Fruit fly (Drosophila melanogaster) whole organism, embryonic: ENCODE results near the gene slp1.

Source experiments
- Atf3 ChIP-seq: fragments of 200-800 bp; sonication (Bioruptor generic); optimal IDR thresholded peaks from 3 replicates; lab custom pipeline; 2016; ENCODE audit warnings: missing biosample characterization, missing genetic modification characterization
- B-H2 ChIP-seq: fragments of 200-800 bp; sonication (Bioruptor generic); optimal IDR thresholded peaks from 2 replicates; lab custom pipeline; 2018; ENCODE audit warnings: missing biosample characterization, mild to moderate bottlenecking, missing genetic modification characterization
- Bgb ChIP-seq: fragments of 200-800 bp; sonication (Bioruptor generic); IDR thresholded peaks from 2 replicates; pipeline ENCODE4 v1.3.6; 2022; ENCODE audit warnings: missing biosample characterization, missing genetic modification characterization; ENCODE audit not compliant: partially characterized antibody
- CG10959 ChIP-seq: fragments of 200-800 bp; sonication (Bioruptor generic); IDR thresholded peaks from 2 replicates; pipeline ENCODE4 v1.3.6; 2022; ENCODE audit warnings: missing biosample characterization, missing genetic modification characterization
- CG11093 ChIP-seq: fragments of 200-800 bp; sonication (Bioruptor generic); IDR thresholded peaks from 3 replicates; pipeline ENCODE4 v1.3.6; 2022; ENCODE audit warnings: missing biosample characterization, missing genetic modification characterization
- CG11247 ChIP-seq: fragments of 200-800 bp; sonication (Bioruptor generic); IDR thresholded peaks from 2 replicates; pipeline ENCODE4 v1.3.6; 2022; ENCODE audit warnings: missing biosample characterization, missing genetic modification characterization
- CG11456 ChIP-seq: fragments of 200-800 bp; sonication (Bioruptor generic); IDR thresholded peaks from 3 replicates; pipeline ENCODE4 v1.3.6; 2022; ENCODE audit warnings: missing biosample characterization, missing genetic modification characterization
- CG14014 ChIP-seq: fragments of 200-800 bp; sonication (Bioruptor generic); IDR thresholded peaks from 2 replicates; pipeline ENCODE4 v1.3.6; 2022; ENCODE audit warnings: missing biosample characterization, missing genetic modification characterization
- CG15514 ChIP-seq: fragments of 200-800 bp; sonication (Bioruptor generic); optimal IDR thresholded peaks from 3 replicates; lab custom pipeline; 2017; ENCODE audit warnings: missing biosample characterization, missing genetic modification characterization, mild to moderate bottlenecking, moderate library complexity, missing genetic modification reagents
- CG15601 ChIP-seq: fragments of 200-800 bp; sonication (Bioruptor generic); optimal IDR thresholded peaks from 3 replicates; lab custom pipeline; 2019; ENCODE audit warnings: missing biosample characterization, mild to moderate bottlenecking, missing genetic modification characterization, moderate library complexity
- CG16779 ChIP-seq: fragments of 200-800 bp; sonication (Bioruptor generic); IDR thresholded peaks from 2 replicates; pipeline ENCODE4 v1.3.6; 2022; ENCODE audit warnings: missing biosample characterization, missing genetic modification characterization
- CG3065 ChIP-seq: fragments of 200-800 bp; sonication (Bioruptor generic); optimal IDR thresholded peaks from 2 replicates; lab custom pipeline; 2016; ENCODE audit warnings: missing biosample characterization, missing genetic modification characterization
- CG32767 ChIP-seq: fragments of 200-800 bp; sonication (Bioruptor generic); IDR thresholded peaks from 2 replicates; pipeline ENCODE4 v1.3.6; 2022; ENCODE audit warnings: missing biosample characterization, missing genetic modification characterization
- CG32772 ChIP-seq: fragments of 200-800 bp; sonication (Bioruptor generic); IDR thresholded peaks from 2 replicates; pipeline ENCODE4 v1.3.6; 2022; ENCODE audit warnings: missing biosample characterization, missing genetic modification characterization
- CG3281 ChIP-seq: fragments of 200-800 bp; sonication (Bioruptor generic); optimal IDR thresholded peaks from 3 replicates; lab custom pipeline; 2017; ENCODE audit warnings: missing biosample characterization, mild to moderate bottlenecking, missing genetic modification characterization
- CG33557 ChIP-seq: fragments of 200-800 bp; sonication (Bioruptor generic); optimal IDR thresholded peaks from 2 replicates; lab custom pipeline; 2019; ENCODE audit warnings: missing biosample characterization, mild to moderate bottlenecking, missing genetic modification characterization, moderate library complexity
- CG4617 ChIP-seq: fragments of 200-800 bp; sonication (Bioruptor generic); optimal IDR thresholded peaks from 3 replicates; lab custom pipeline; 2016; ENCODE audit warnings: missing biosample characterization, missing genetic modification characterization, borderline replicate concordance
- CG7357 ChIP-seq: fragments of 200-800 bp; sonication (Bioruptor generic); IDR thresholded peaks from 3 replicates; pipeline ENCODE4 v1.3.6; 2022; ENCODE audit warnings: missing biosample characterization, missing genetic modification characterization
- CG7987 ChIP-seq: fragments of 200-800 bp; sonication (Bioruptor generic); optimal IDR thresholded peaks from 2 replicates; lab custom pipeline; 2018; ENCODE audit warnings: missing biosample characterization, mild to moderate bottlenecking, missing genetic modification characterization, moderate library complexity
- CG8281 ChIP-seq: fragments of 200-800 bp; sonication (Bioruptor generic); optimal IDR thresholded peaks from 2 replicates; lab custom pipeline; 2018; ENCODE audit warnings: missing biosample characterization, mild to moderate bottlenecking, missing genetic modification characterization, moderate library complexity
- CG8478 ChIP-seq: fragments of >200 bp; optimal IDR thresholded peaks from 2 replicates; lab custom pipeline; 2018
- CG9932 ChIP-seq: fragments of 200-800 bp; sonication (Bioruptor generic); IDR thresholded peaks from 2 replicates; pipeline ENCODE4 v1.3.6; 2022; ENCODE audit warnings: missing biosample characterization, missing genetic modification characterization
- Dek ChIP-seq: fragments of 200-800 bp; sonication (Bioruptor generic); optimal IDR thresholded peaks from 3 replicates; lab custom pipeline; 2019; ENCODE audit warnings: missing biosample characterization, mild to moderate bottlenecking, missing genetic modification characterization, moderate library complexity
- H15 ChIP-seq: fragments of 200-800 bp; sonication (Bioruptor generic); IDR thresholded peaks from 3 replicates; pipeline ENCODE4 v1.3.6; 2022; ENCODE audit warnings: missing biosample characterization, missing genetic modification characterization
- Hmr ChIP-seq: fragments of 200-800 bp; sonication (Bioruptor generic); optimal IDR thresholded peaks from 3 replicates; lab custom pipeline; 2017; ENCODE audit warnings: mild to moderate bottlenecking, missing biosample characterization, missing genetic modification reagents, missing genetic modification characterization
- Hr3 ChIP-seq: fragments of 200-800 bp; sonication (Bioruptor generic); optimal IDR thresholded peaks from 3 replicates; lab custom pipeline; 2016; ENCODE audit warnings: missing biosample characterization, missing genetic modification characterization
- Hr78 ChIP-seq, 2 experiments: fragments of 200-800 bp in 1 of 2; fragments of >200 bp in 1 of 2; sonication (Bioruptor generic) in 1 of 2; optimal IDR thresholded peaks; 2 replicates each; lab custom pipeline; 2017 to 2019; ENCODE audit warnings: missing biosample characterization in 2 of 2, missing genetic modification characterization in 2 of 2, mild to moderate bottlenecking in 1 of 2, moderate library complexity in 1 of 2
- MTF-1 ChIP-seq: fragments of 200-800 bp; sonication (Bioruptor generic); optimal IDR thresholded peaks from 2 replicates; lab custom pipeline; 2018; ENCODE audit warnings: missing biosample characterization, mild to moderate bottlenecking, missing genetic modification characterization, borderline replicate concordance
- NFAT ChIP-seq: fragments of 200-800 bp; sonication (Bioruptor generic); IDR thresholded peaks from 2 replicates; pipeline ENCODE4 v1.3.6; 2022; ENCODE audit warnings: missing biosample characterization, missing genetic modification characterization
- Nf-YB ChIP-seq: fragments of 200-800 bp; sonication (Bioruptor generic); optimal IDR thresholded peaks from 3 replicates; lab custom pipeline; 2019; ENCODE audit warnings: missing biosample characterization, mild to moderate bottlenecking, missing genetic modification characterization, moderate library complexity
- Optix ChIP-seq: fragments of 200-800 bp; sonication (Bioruptor generic); IDR thresholded peaks from 3 replicates; pipeline ENCODE4 v1.3.6; 2022; ENCODE audit warnings: missing biosample characterization, missing genetic modification characterization
- Spps ChIP-seq: fragments of 200-800 bp; sonication (Bioruptor generic); optimal IDR thresholded peaks from 2 replicates; lab custom pipeline; 2018; ENCODE audit warnings: missing biosample characterization, mild to moderate bottlenecking, missing genetic modification characterization
- Trl ChIP-seq, 3 experiments: fragments of >200 bp in 2 of 3; fragments of 200-800 bp in 1 of 3; sonication (Bioruptor generic) in 1 of 3; optimal IDR thresholded peaks; 2 replicates in 1 of 3; 3 replicates in 2 of 3; lab custom pipeline; 2016 to 2017; ENCODE audit warnings: missing biosample characterization in 1 of 3, missing genetic modification characterization in 1 of 3
- Xrp1 ChIP-seq: fragments of 200-800 bp; sonication (Bioruptor generic); IDR thresholded peaks from 2 replicates; pipeline ENCODE4 v1.3.6; 2022; ENCODE audit warnings: missing biosample characterization, missing genetic modification characterization
- abd-A ChIP-seq: fragments of 200-800 bp; sonication (Bioruptor generic); optimal IDR thresholded peaks from 3 replicates; lab custom pipeline; 2019; ENCODE audit warnings: missing biosample characterization, mild to moderate bottlenecking, missing genetic modification characterization, moderate library complexity
- az2 ChIP-seq: fragments of 200-800 bp; sonication (Bioruptor generic); optimal IDR thresholded peaks from 3 replicates; lab custom pipeline; 2016; ENCODE audit warnings: missing biosample characterization, missing genetic modification characterization
- chm ChIP-seq: fragments of 200-800 bp; sonication (Bioruptor generic); IDR thresholded peaks from 2 replicates; pipeline ENCODE4 v1.3.6; 2022; ENCODE audit warnings: missing biosample characterization, missing genetic modification characterization
- croc ChIP-seq: fragments of 200-800 bp; sonication (Bioruptor generic); conservative IDR thresholded peaks from 3 replicates; pipeline ENCODE4 v1.3.6; 2022; ENCODE audit warnings: missing biosample characterization, missing genetic modification characterization
- crol ChIP-seq: fragments of 200-800 bp; sonication (Bioruptor generic); IDR thresholded peaks from 2 replicates; pipeline ENCODE4 v1.3.6; 2022; ENCODE audit warnings: missing biosample characterization, missing genetic modification characterization
- dpn ChIP-seq, 2 experiments: fragments of 200-800 bp; sonication (Bioruptor generic); optimal IDR thresholded peaks; 3 replicates each; lab custom pipeline; 2016; ENCODE audit warnings: missing biosample characterization in 2 of 2, missing genetic modification characterization in 2 of 2
- en ChIP-seq: fragments of 200-800 bp; sonication (Bioruptor generic); optimal IDR thresholded peaks from 2 replicates; lab custom pipeline; 2016; ENCODE audit warnings: missing biosample characterization, missing genetic modification characterization
- ewg ChIP-seq: fragments of 200-800 bp; sonication (Bioruptor generic); optimal IDR thresholded peaks from 3 replicates; lab custom pipeline; 2017; ENCODE audit warnings: mild to moderate bottlenecking, missing biosample characterization, missing genetic modification reagents, missing genetic modification characterization
- fu2 ChIP-seq: fragments of 200-800 bp; sonication (Bioruptor generic); optimal IDR thresholded peaks from 2 replicates; lab custom pipeline; 2016; ENCODE audit warnings: missing biosample characterization, missing genetic modification characterization
- insv ChIP-seq, 2 experiments: fragments of 200-800 bp; sonication (Bioruptor generic); optimal IDR thresholded peaks; 3 replicates each; lab custom pipeline; 2016 to 2018; ENCODE audit warnings: missing biosample characterization in 2 of 2, missing genetic modification characterization in 2 of 2
- lab ChIP-seq: fragments of 200-800 bp; sonication (Bioruptor generic); optimal IDR thresholded peaks from 3 replicates; lab custom pipeline; 2017; ENCODE audit warnings: missing biosample characterization, missing genetic modification characterization, mild to moderate bottlenecking, moderate library complexity, missing genetic modification reagents
- pros ChIP-seq: fragments of 200-800 bp; sonication (Bioruptor generic); optimal IDR thresholded peaks from 3 replicates; lab custom pipeline; 2019; ENCODE audit warnings: missing biosample characterization, mild to moderate bottlenecking, missing genetic modification characterization, moderate library complexity
- schlank ChIP-seq: fragments of 200-800 bp; sonication (Bioruptor generic); optimal IDR thresholded peaks from 2 replicates; lab custom pipeline; 2018; ENCODE audit warnings: missing biosample characterization, mild to moderate bottlenecking, missing genetic modification characterization
- wdn ChIP-seq: fragments of 200-800 bp; sonication (Bioruptor generic); IDR thresholded peaks from 2 replicates; pipeline ENCODE4 v1.3.6; 2022; ENCODE audit warnings: missing biosample characterization, missing genetic modification characterization
- yki ChIP-seq: fragments of >200 bp; optimal IDR thresholded peaks from 3 replicates; lab custom pipeline; 2018

The slp1 gene

DNA sequence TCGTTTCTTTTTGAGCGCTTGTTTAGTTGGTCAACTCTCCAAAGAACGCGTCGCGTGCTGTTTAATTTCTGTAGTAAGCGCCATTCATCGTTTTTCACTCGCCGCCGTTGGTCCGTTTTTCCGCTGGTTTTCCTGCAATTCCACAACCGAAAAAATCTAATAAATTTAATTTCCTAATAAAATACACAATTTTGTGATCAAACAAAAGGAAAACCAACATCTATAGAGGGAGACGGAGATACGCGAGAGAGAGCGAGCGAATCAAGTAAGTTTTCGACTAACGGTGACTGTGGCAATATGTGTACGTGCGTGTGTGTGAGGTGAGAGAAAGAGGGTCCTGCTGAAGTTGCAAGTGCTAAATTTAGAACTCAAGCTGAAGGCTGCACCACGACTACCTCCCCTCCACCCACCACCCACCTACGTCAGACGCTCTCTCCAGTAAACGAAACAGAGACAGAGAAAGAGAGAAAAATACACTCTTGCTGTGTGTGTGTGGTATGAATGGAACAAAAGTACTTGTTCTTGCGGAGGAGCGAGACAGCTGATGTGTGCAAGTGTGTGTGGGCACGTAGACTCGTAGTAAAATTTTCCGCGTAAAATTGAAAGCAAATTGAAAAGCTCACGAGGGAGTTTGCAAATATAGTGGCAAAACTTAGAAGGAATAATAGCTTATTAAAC lies 21.9 kb upstream of the slp1 start, which contains the start of gene Reph (continued):
- no peak for TF ChIP-seq CG8281 (tag; lab: Kevin White, UChicago)
- TF ChIP-seq crol, result peak; percentile 82
- no peak for TF ChIP-seq Dek
- peak; percentile 12 for TF ChIP-seq CG33557 (GFP tag; lab: Kevin White, UChicago)
- peak; percentile 64 for TF ChIP-seq chm (GFP tag; lab: Robert Waterston, UW)
- TF ChIP-seq Bgb (GFP tag; lab: Robert Waterston, UW), result no peak; the same call in 1 of the 2 replicates
- TF ChIP-seq MTF-1 (GFP tag; lab: Kevin White, UChicago), result peak; percentile 51
- peak; percentile 77 to 91 for TF ChIP-seq Trl (optimal IDR thresholded peaks at IDR 0.05; lab: Kevin White, UChicago)
- TF ChIP-seq Trl (GFP tag; optimal IDR thresholded peaks at IDR 0.05; lab: Kevin White, UChicago), result peak; percentile 19
- TF ChIP-seq CG7987 (GFP tag; lab: Kevin White, UChicago), result peak; percentile 51
- TF ChIP-seq az2, result no peak
- no peak for TF ChIP-seq H15 (GFP tag; lab: Robert Waterston, UW)
- peak; percentile 8; the same call in 1 of the 2 replicates for TF ChIP-seq CG14014 (GFP tag; lab: Robert Waterston, UW)
- peak; percentile 60; the same call in 1 of the 2 replicates for TF ChIP-seq NFAT (GFP tag; lab: Robert Waterston, UW)
- peak; percentile 82 for TF ChIP-seq pros (GFP tag; lab: Kevin White, UChicago)
- peak; percentile 59 for TF ChIP-seq B-H2
- peak; percentile 30 for TF ChIP-seq Nf-YB (GFP tag; lab: Kevin White, UChicago)
- no peak for TF ChIP-seq CG3065 (GFP tag; lab: Kevin White, UChicago)
- peak; percentile 94 for TF ChIP-seq CG8478 (lab: Kevin White, UChicago)
- no peak for TF ChIP-seq Atf3
- no peak for TF ChIP-seq CG32772 (GFP tag; lab: Robert Waterston, UW)
- TF ChIP-seq CG15514, result peak; percentile 50
- no peak for TF ChIP-seq CG32767
- 0 out of 2 replicates have a peak, but pooled peaks have one; percentile 7 for TF ChIP-seq wdn (GFP tag; lab: Robert Waterston, UW)
- TF ChIP-seq Optix (GFP tag; lab: Robert Waterston, UW), result no peak
- peak; percentile 32 for TF ChIP-seq schlank (tag; lab: Kevin White, UChicago)
- peak; percentile 100 for TF ChIP-seq CG15601 (tag; lab: Kevin White, UChicago)
- peak; percentile 7 for TF ChIP-seq yki (lab: Kevin White, UChicago)
- TF ChIP-seq CG9932, result peak; percentile 33; the same call in 1 of the 2 replicates
- peak; percentile 69 for TF ChIP-seq lab (GFP tag; lab: Kevin White, UChicago)
- no peak for TF ChIP-seq CG4617 (GFP tag; lab: Kevin White, UChicago)
- no peak for TF ChIP-seq CG11093
- 0 out of 2 replicates have a peak, but pooled peaks have one; percentile 37 for TF ChIP-seq CG16779 (GFP tag; lab: Robert Waterston, UW)
- TF ChIP-seq fu2, result peak; percentile 20
- no peak for TF ChIP-seq croc (GFP tag; lab: Robert Waterston, UW)
- peak; percentile 54 for TF ChIP-seq abd-A
- peak; percentile 53; the same call in 1 of the 3 replicates for TF ChIP-seq CG11456 (GFP tag; lab: Robert Waterston, UW)
- peak; percentile 18 for TF ChIP-seq ewg
- no peak for TF ChIP-seq en (GFP tag; lab: Kevin White, UChicago)
- peak in 1 of 2 experiments; percentile 16 for TF ChIP-seq dpn (GFP tag; optimal IDR thresholded peaks at IDR 0.05; lab: Kevin White, UChicago)
- no peak for TF ChIP-seq CG7357
- TF ChIP-seq insv (GFP tag; optimal IDR thresholded peaks at IDR 0.05; lab: Kevin White, UChicago), result no peak
- TF ChIP-seq Hmr, result peak; percentile 38
- no peak for TF ChIP-seq CG10959
- TF ChIP-seq Spps (tag; lab: Kevin White, UChicago), result no peak
- TF ChIP-seq Hr78 (GFP tag; optimal IDR thresholded peaks at IDR 0.05; lab: Kevin White, UChicago), result no peak
- TF ChIP-seq CG3281 (GFP tag; lab: Kevin White, UChicago), result peak; percentile 7
- peak; percentile 25; the same call in 1 of the 2 replicates for TF ChIP-seq CG11247 (GFP tag; lab: Robert Waterston, UW)
- TF ChIP-seq Hr3 (GFP tag; lab: Kevin White, UChicago), result no peak
- no peak for TF ChIP-seq Xrp1 (GFP tag; lab: Robert Waterston, UW)
